Worm (Caenorhabditis elegans) whole organism, L2 larva: ENCODE data around the gene srh-20.

Experiments used
- alr-1 ChIP-seq: fragments of 150-350 bp; optimal IDR thresholded peaks from 2 replicates; lab custom pipeline; 2014; ENCODE audit warnings: missing biosample characterization, missing genetic modification characterization
- aly-2 ChIP-seq: fragments of 150-350 bp; optimal IDR thresholded peaks from 2 replicates; lab custom pipeline; 2014; ENCODE audit warnings: missing biosample characterization, missing genetic modification characterization
- ama-1 ChIP-seq: fragments of 150-350 bp; optimal IDR thresholded peaks from 2 replicates; lab custom pipeline; 2018; ENCODE audit warnings: inconsistent platforms
- ceh-82 ChIP-seq: fragments of 150-350 bp; optimal IDR thresholded peaks from 2 replicates; lab custom pipeline; 2014; ENCODE audit warnings: missing biosample characterization, missing genetic modification characterization
- egl-27 ChIP-seq: sonication (generic microtip); optimal IDR thresholded peaks from 3 replicates; lab custom pipeline; 2017; ENCODE audit warnings: missing biosample characterization, missing genetic modification reagents, missing genetic modification characterization
- lsy-2 ChIP-seq, 2 experiments: fragments of 150-350 bp in 1 of 2; sonication (generic microtip) in 1 of 2; optimal IDR thresholded peaks; 2 replicates each; lab custom pipeline; 2014 to 2017; ENCODE audit warnings: missing biosample characterization in 2 of 2, missing genetic modification characterization in 2 of 2
- nhr-237 ChIP-seq: fragments of 150-350 bp; optimal IDR thresholded peaks from 2 replicates; lab custom pipeline; 2014; ENCODE audit warnings: missing biosample characterization, missing genetic modification characterization
- nhr-6 ChIP-seq: fragments of 150-350 bp; optimal IDR thresholded peaks from 2 replicates; lab custom pipeline; 2014; ENCODE audit warnings: missing biosample characterization, missing genetic modification characterization
- nhr-77 ChIP-seq: fragments of 150-350 bp; optimal IDR thresholded peaks from 2 replicates; lab custom pipeline; 2014; ENCODE audit warnings: missing biosample characterization, missing genetic modification characterization
- skn-1 ChIP-seq: sonication (generic microtip); optimal IDR thresholded peaks from 2 replicates; lab custom pipeline; 2017; ENCODE audit warnings: missing biosample characterization, missing genetic modification characterization
- sma-3 ChIP-seq: sonication (generic microtip); optimal IDR thresholded peaks from 2 replicates; lab custom pipeline; 2016; ENCODE audit warnings: missing genetic modification reagents, missing genetic modification characterization, missing compliant biosample characterization
- snpc-4 ChIP-seq: fragments of 150-350 bp; optimal IDR thresholded peaks from 2 replicates; lab custom pipeline; 2014; ENCODE audit warnings: missing biosample characterization, missing genetic modification characterization
- zag-1 ChIP-seq: fragments of 150-350 bp; optimal IDR thresholded peaks from 2 replicates; lab custom pipeline; 2014; ENCODE audit warnings: missing biosample characterization, missing genetic modification characterization
- ztf-4 ChIP-seq: fragments of 150-350 bp; optimal IDR thresholded peaks from 2 replicates; lab custom pipeline; 2014; ENCODE audit warnings: missing biosample characterization, missing genetic modification characterization

DNA sequence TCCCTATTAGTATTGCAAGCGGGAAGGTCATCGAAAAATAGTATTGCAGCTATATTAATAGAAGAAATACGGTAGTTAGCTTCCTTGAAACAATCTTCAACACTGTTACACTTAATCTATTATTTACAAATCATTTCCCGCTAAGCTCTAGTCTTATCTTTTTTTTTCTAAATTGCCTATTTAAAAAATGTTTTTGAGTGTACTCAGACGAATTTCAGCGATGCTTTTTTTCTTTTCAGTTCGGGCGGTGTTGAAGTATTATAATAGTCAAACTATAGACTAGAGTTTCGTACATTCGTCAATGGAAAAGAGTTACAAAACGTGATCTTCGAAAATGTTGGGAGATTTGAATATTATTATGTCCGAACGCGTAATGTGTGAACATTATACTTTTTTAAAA, 10.9 kb upstream of the srh-20 start:
- no peak for TF ChIP-seq zag-1 (tag; lab: Kevin White, UChicago)
- TF ChIP-seq lsy-2 (tag; optimal IDR thresholded peaks at IDR 0.05; lab: Kevin White, UChicago) = no peak
- no peak for TF ChIP-seq nhr-6 (tag; lab: Kevin White, UChicago)
- no peak for TF ChIP-seq ztf-4 (tag; lab: Kevin White, UChicago)
- no peak for TF ChIP-seq skn-1 (tag; lab: Kevin White, UChicago)
- TF ChIP-seq alr-1 (tag; lab: Kevin White, UChicago) = no peak
- no peak for TF ChIP-seq egl-27 (tag; lab: Kevin White, UChicago)
- no peak for TF ChIP-seq aly-2 (tag; lab: Kevin White, UChicago)
- no peak for TF ChIP-seq snpc-4 (tag; lab: Kevin White, UChicago)
- TF ChIP-seq nhr-77 (tag; lab: Kevin White, UChicago) = no peak
- no peak for TF ChIP-seq sma-3
- TF ChIP-seq ceh-82 (tag; lab: Kevin White, UChicago) = no peak
- no peak for TF ChIP-seq ama-1 (lab: Kevin White, UChicago)
- TF ChIP-seq nhr-237 (tag; lab: Kevin White, UChicago) = no peak
